Fruit fly (Drosophila melanogaster): Measurements from ENCODE around the gene BicD.

Gene BicD

DNA sequence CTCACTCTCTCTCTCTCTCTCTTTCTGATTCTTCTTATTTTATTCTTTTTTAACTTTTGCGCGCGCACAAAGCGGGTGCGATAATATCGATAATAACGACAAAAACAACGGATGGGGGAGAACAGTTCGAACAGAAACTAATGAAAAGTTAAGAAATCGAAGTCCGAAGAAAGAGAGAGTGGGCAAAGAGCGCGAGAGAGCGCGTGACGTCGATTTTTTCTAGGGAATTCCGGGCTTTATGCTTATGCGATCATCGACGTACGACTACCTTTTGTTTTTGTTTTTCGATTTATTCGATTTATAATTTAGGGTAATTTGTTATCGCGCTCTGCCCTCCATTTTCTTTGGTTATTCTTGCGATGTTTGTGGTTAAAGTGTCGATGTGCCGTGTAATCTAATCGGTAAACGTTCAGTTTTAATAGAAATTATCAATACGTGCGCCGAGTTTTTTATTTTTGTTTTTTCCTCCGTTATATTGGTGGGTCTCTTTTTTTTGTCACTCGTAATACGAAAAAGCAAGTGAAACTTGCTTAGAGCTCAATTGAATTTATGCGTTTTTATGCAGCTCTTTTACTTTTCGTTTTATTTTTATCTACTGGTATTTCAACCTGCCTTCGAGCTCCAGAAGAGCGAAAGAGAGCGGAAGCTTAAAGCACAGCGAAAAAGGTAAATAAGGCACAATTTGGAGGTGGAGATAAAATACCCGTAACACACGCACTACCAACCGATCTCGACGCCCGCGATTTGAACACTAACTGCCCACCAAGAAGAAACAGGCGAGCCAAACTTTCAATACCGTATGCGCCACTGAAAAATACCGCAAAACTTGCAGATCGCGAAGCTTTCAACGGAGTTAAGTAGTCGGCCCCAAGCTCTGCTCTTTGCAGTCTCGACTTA is 23.2 kb downstream of the BicD start, which contains the start of gene dl (continued):
- TF ChIP-seq CG13894 (tag; optimal IDR thresholded peaks at IDR 0.05) (peak; percentile 7), nom (GFP tag; optimal IDR thresholded peaks at IDR 0.05) (peak; percentile 18), CG34224 (GFP tag; IDR thresholded peaks at IDR 0.05; ENCODE audit: partially characterized antibody) (peak; percentile 33; the same call in 1 of the 3 replicates), stwl (tag; optimal IDR thresholded peaks at IDR 0.05) (peak; percentile 24), CG7556 (GFP tag; optimal IDR thresholded peaks at IDR 0.05) (no peak), GATAe (GFP tag; conservative IDR thresholded peaks at IDR 0.05) (peak; percentile 18; the same call in 1 of the 2 replicates), CG30431 (GFP tag; optimal IDR thresholded peaks at IDR 0.05) (no peak), Dbx (GFP tag; IDR thresholded peaks at IDR 0.05) (peak; percentile 11; the same call in 1 of the 3 replicates), Rfx (GFP tag; IDR thresholded peaks at IDR 0.05) (peak; percentile 27; the same call in 1 of the 2 replicates), CG15514 (GFP tag; optimal IDR thresholded peaks at IDR 0.05) (peak; percentile 14), rib (GFP tag; IDR thresholded peaks at IDR 0.05) (peak; percentile 32; the same call in 1 of the 2 replicates), lab (GFP tag; optimal IDR thresholded peaks at IDR 0.05) (peak; percentile 40), Bgb (GFP tag; IDR thresholded peaks at IDR 0.05; ENCODE audit: partially characterized antibody) (peak; percentile 36; the same call in 1 of the 2 replicates), HLH4C (GFP tag; IDR thresholded peaks at IDR 0.05; ENCODE audit: partially characterized antibody) (peak; percentile 39; the same call in 1 of the 3 replicates), sqz (GFP tag; optimal IDR thresholded peaks at IDR 0.05) (peak; percentile 10), CG15073 (GFP tag; optimal IDR thresholded peaks at IDR 0.05) (no peak), ind (GFP tag; optimal IDR thresholded peaks at IDR 0.05) (no peak), Atf3 (GFP tag; optimal IDR thresholded peaks at IDR 0.05) (no peak), nau (GFP tag; optimal IDR thresholded peaks at IDR 0.05) (peak; percentile 23), kni (GFP tag; optimal IDR thresholded peaks at IDR 0.05) (peak; percentile 75), row (GFP tag; IDR thresholded peaks at IDR 0.05) (peak; percentile 55; the same call in 2 of the 3 replicates), C15 (GFP tag; IDR thresholded peaks at IDR 0.05) (no peak), Ada2b (GFP tag; IDR thresholded peaks at IDR 0.05) (no peak), Sin3A (optimal IDR thresholded peaks at IDR 0.05) (no peak), CG11085 (GFP tag; IDR thresholded peaks at IDR 0.05) (peak; percentile 31; the same call in 1 of the 2 replicates), sd (tag; optimal IDR thresholded peaks at IDR 0.05) (peak; percentile 68), CG10209 (GFP tag; optimal IDR thresholded peaks at IDR 0.05) (no peak), twi (tag; optimal IDR thresholded peaks at IDR 0.05) (no peak), caup (GFP tag; optimal IDR thresholded peaks at IDR 0.05; ENCODE audit: severe bottlenecking) (no peak), Myb (GFP tag; optimal IDR thresholded peaks at IDR 0.05) (peak; percentile 66), sens-2 (GFP tag; IDR thresholded peaks at IDR 0.05) (no peak), eve (GFP tag; optimal IDR thresholded peaks at IDR 0.05) (peak in 1 of 2 experiments; percentile 83), zen2 (GFP tag; IDR thresholded peaks at IDR 0.05; ENCODE audit: partially characterized antibody) (peak; percentile 17; the same call in 1 of the 3 replicates), pfk (GFP tag; optimal IDR thresholded peaks at IDR 0.05) (no peak), Dek (tag; optimal IDR thresholded peaks at IDR 0.05) (no peak), abd-A (tag; optimal IDR thresholded peaks at IDR 0.05) (peak; percentile 69), onecut (GFP tag; IDR thresholded peaks at IDR 0.05) (0 out of 2 replicates have a peak, but pooled peaks have one; percentile 4), CG11456 (GFP tag; IDR thresholded peaks at IDR 0.05) (0 out of 3 replicates have a peak, but pooled peaks have one; percentile 7), Drgx (GFP tag; IDR thresholded peaks at IDR 0.05) (peak; percentile 68), B-H1 (GFP tag; IDR thresholded peaks at IDR 0.05) (no peak), Lhr (GFP tag; optimal IDR thresholded peaks at IDR 0.05) (no peak), tin (GFP tag; optimal IDR thresholded peaks at IDR 0.05) (no peak), BEAF-32 (GFP tag; optimal IDR thresholded peaks at IDR 0.05) (peak; percentile 4), CG18599 (GFP tag; optimal IDR thresholded peaks at IDR 0.05) (peak; percentile 2), D19A (tag; optimal IDR thresholded peaks at IDR 0.05) (peak; percentile 10), ERR (GFP tag; optimal IDR thresholded peaks at IDR 0.05) (peak; percentile 1), sens (GFP tag) (peak; percentile 80)

Measured in whole organism, embryonic.